Fruit fly (Drosophila melanogaster) whole organism, wandering third instar larva: ENCODE data around the gene Gr2a.

ENCODE experiments used
- Abd-B ChIP-seq: fragments of >200 bp; optimal IDR thresholded peaks from 2 replicates; lab custom pipeline; 2017; ENCODE audit warnings: missing biosample characterization, missing genetic modification characterization
- CG32264 ChIP-seq: fragments of 200-800 bp; sonication (Bioruptor generic); optimal IDR thresholded peaks from 2 replicates; lab custom pipeline; 2016; ENCODE audit warnings: missing biosample characterization, missing genetic modification characterization
- CG9705 ChIP-seq: fragments of 200-800 bp; sonication (Bioruptor generic); optimal IDR thresholded peaks from 2 replicates; lab custom pipeline; 2018; ENCODE audit warnings: missing biosample characterization, mild to moderate bottlenecking, missing genetic modification characterization
- CrebA ChIP-seq: fragments of 200-800 bp; sonication (Bioruptor generic); optimal IDR thresholded peaks from 2 replicates; lab custom pipeline; 2016; ENCODE audit warnings: missing biosample characterization, mild to moderate bottlenecking, missing genetic modification characterization, borderline replicate concordance
- Dfd ChIP-seq: fragments of >200 bp; optimal IDR thresholded peaks from 2 replicates; lab custom pipeline; 2017; ENCODE audit warnings: missing biosample characterization, missing genetic modification characterization
- Dif ChIP-seq: fragments of 200-275, 200-300 bp; sonication (Bioruptor generic); optimal IDR thresholded peaks from 2 replicates; lab custom pipeline; 2018; ENCODE audit warnings: missing biosample characterization, missing genetic modification characterization; ENCODE audit not compliant: partially characterized antibody
- GATAd ChIP-seq: sonication (Bioruptor generic); optimal IDR thresholded peaks from 2 replicates; lab custom pipeline; 2016; ENCODE audit warnings: missing biosample characterization, missing genetic modification characterization
- HLH106 ChIP-seq: fragments of 200-800 bp; optimal IDR thresholded peaks from 3 replicates; lab custom pipeline; 2019; ENCODE audit warnings: missing biosample characterization, mild to moderate bottlenecking, missing genetic modification characterization, moderate library complexity
- Hnf4 ChIP-seq: fragments of 200-800 bp; sonication (Bioruptor generic); optimal IDR thresholded peaks from 2 replicates; lab custom pipeline; 2016; ENCODE audit warnings: missing biosample characterization, mild to moderate bottlenecking, missing genetic modification characterization
- Hr78 ChIP-seq: fragments of >200 bp; optimal IDR thresholded peaks from 2 replicates; lab custom pipeline; 2017; ENCODE audit warnings: missing biosample characterization, missing genetic modification characterization
- Jra ChIP-seq: sonication (Bioruptor generic); optimal IDR thresholded peaks from 2 replicates; lab custom pipeline; 2016; ENCODE audit warnings: missing biosample characterization, missing genetic modification characterization
- Mio ChIP-seq: sonication (Bioruptor generic); optimal IDR thresholded peaks from 2 replicates; lab custom pipeline; 2016; ENCODE audit warnings: missing biosample characterization, missing genetic modification characterization
- Myc ChIP-seq: fragments of >200 bp; optimal IDR thresholded peaks from 2 replicates; lab custom pipeline; 2017
- N ChIP-seq: fragments of >200 bp; optimal IDR thresholded peaks from 2 replicates; lab custom pipeline; 2018; ENCODE audit warnings: missing biosample characterization, missing external identifiers, missing genetic modification characterization
- OdsH ChIP-seq: fragments of 200-800 bp; sonication (Bioruptor generic); optimal IDR thresholded peaks from 2 replicates; lab custom pipeline; 2016; ENCODE audit warnings: missing biosample characterization, mild to moderate bottlenecking, missing genetic modification characterization
- Rel ChIP-seq, 2 experiments: fragments of 200-800 bp; sonication (Bioruptor generic) in 1 of 2; optimal IDR thresholded peaks; 2 replicates in 1 of 2; 3 replicates in 1 of 2; lab custom pipeline; 2016 to 2019; ENCODE audit warnings: mild to moderate bottlenecking in 2 of 2, missing biosample characterization in 2 of 2, missing genetic modification characterization in 2 of 2, moderate library complexity in 1 of 2
- Vsx2 ChIP-seq: fragments of 200-300, 225-300 bp; sonication (Bioruptor generic); optimal IDR thresholded peaks from 2 replicates; lab custom pipeline; 2018; ENCODE audit warnings: missing biosample characterization, missing genetic modification characterization; ENCODE audit not compliant: partially characterized antibody
- br ChIP-seq: fragments of 200-800 bp; sonication (Bioruptor generic); optimal IDR thresholded peaks from 2 replicates; lab custom pipeline; 2016; ENCODE audit warnings: missing biosample characterization, missing genetic modification characterization
- dl ChIP-seq, 2 experiments: fragments of 175-275, 200-275 bp in 1 of 2; fragments of 200-275 bp in 1 of 2; sonication (Bioruptor generic); optimal IDR thresholded peaks; lab custom pipeline; 2018; ENCODE audit warnings: mild to moderate bottlenecking in 2 of 2, missing biosample characterization in 2 of 2, missing genetic modification characterization in 2 of 2, moderate library complexity in 2 of 2; ENCODE audit not compliant: partially characterized antibody in 2 of 2, insufficient read depth in 1 of 2
- dmrt93B ChIP-seq: fragments of 200-800 bp; sonication (Bioruptor generic); optimal IDR thresholded peaks from 2 replicates; lab custom pipeline; 2018; ENCODE audit warnings: missing biosample characterization, mild to moderate bottlenecking, missing genetic modification characterization
- dsf ChIP-seq: sonication (Bioruptor generic); optimal IDR thresholded peaks from 2 replicates; lab custom pipeline; 2016; ENCODE audit warnings: missing biosample characterization, missing genetic modification characterization, borderline replicate concordance
- ey ChIP-seq: fragments of 200-800 bp; sonication (Bioruptor generic); optimal IDR thresholded peaks from 2 replicates; lab custom pipeline; 2016; ENCODE audit warnings: missing biosample characterization, missing genetic modification characterization
- foxo ChIP-seq, 2 experiments: fragments of 200-800 bp; sonication (Bioruptor generic); optimal IDR thresholded peaks; 2 replicates in 1 of 2; 3 replicates in 1 of 2; lab custom pipeline; 2016 to 2017; ENCODE audit warnings: missing biosample characterization in 2 of 2, missing genetic modification characterization in 2 of 2
- fru ChIP-seq: fragments of 200-800 bp; sonication (Bioruptor generic); optimal IDR thresholded peaks from 3 replicates; lab custom pipeline; 2016; ENCODE audit warnings: missing biosample characterization, mild to moderate bottlenecking, missing genetic modification characterization
- h ChIP-seq: fragments of 200-800 bp; sonication (Bioruptor generic); optimal IDR thresholded peaks from 3 replicates; lab custom pipeline; 2016; ENCODE audit warnings: missing biosample characterization, mild to moderate bottlenecking, missing genetic modification characterization
- pan ChIP-seq: fragments of >200 bp; optimal IDR thresholded peaks from 2 replicates; lab custom pipeline; 2017
- psq ChIP-seq: fragments of 200-800 bp; sonication (Bioruptor generic); optimal IDR thresholded peaks from 3 replicates; lab custom pipeline; 2017; ENCODE audit warnings: missing biosample characterization, mild to moderate bottlenecking, missing genetic modification characterization, moderate library complexity
- rgr ChIP-seq: fragments of 200-800 bp; sonication (Bioruptor generic); optimal IDR thresholded peaks from 3 replicates; lab custom pipeline; 2016; ENCODE audit warnings: missing biosample characterization, mild to moderate bottlenecking, missing genetic modification characterization
- sage ChIP-seq: fragments of 200-800 bp; sonication (Bioruptor generic); optimal IDR thresholded peaks from 2 replicates; lab custom pipeline; 2016; ENCODE audit warnings: missing biosample characterization, mild to moderate bottlenecking, missing genetic modification characterization
- tai ChIP-seq: sonication (Bioruptor generic); optimal IDR thresholded peaks from 2 replicates; lab custom pipeline; 2016; ENCODE audit warnings: missing biosample characterization, missing genetic modification characterization
- usp ChIP-seq: fragments of >200 bp; optimal IDR thresholded peaks from 2 replicates; lab custom pipeline; 2017; ENCODE audit warnings: missing biosample characterization, missing genetic modification characterization
- woc ChIP-seq: sonication (Bioruptor generic); optimal IDR thresholded peaks from 2 replicates; lab custom pipeline; 2016; ENCODE audit warnings: missing biosample characterization, mild to moderate bottlenecking, missing genetic modification characterization

The Gr2a gene

dm6 chrX:1464033-1464432, 11.8 kb downstream of the Gr2a start, which contains the start of gene Ns3:
TSS of gene Ns3 (minus strand) at chrX:1464220.
- TF ChIP-seq Dfd (GFP tag; lab: Kevin White, UChicago) (no peak), GATAd (no peak), fru (GFP tag; lab: Kevin White, UChicago) (no peak), Jra (GFP tag; lab: Kevin White, UChicago) (no peak), rgr (GFP tag; lab: Kevin White, UChicago) (no peak), dsf (no peak), pan (lab: Kevin White, UChicago) (no peak)

dm6 chrX:1465707-1466504, 13.7 kb downstream of the Gr2a start, which contains the start of the genes O-fut2 and CG14777:
TSS of gene O-fut2 (minus strand) at chrX:1465996.
TSS of gene CG14777 (plus strand) at chrX:1466134.
- peak; percentile 66 for TF ChIP-seq ey
- TF ChIP-seq br (GFP tag; lab: Kevin White, UChicago), result no peak
- TF ChIP-seq Abd-B, result no peak
- no peak for TF ChIP-seq Mio (GFP tag; lab: Kevin White, UChicago)
- TF ChIP-seq CG32264, result no peak
- TF ChIP-seq Myc (lab: Kevin White, UChicago), result no peak
- TF ChIP-seq Hr78 (GFP tag; lab: Kevin White, UChicago), result no peak
- TF ChIP-seq OdsH (GFP tag; lab: Kevin White, UChicago), result peak; percentile 35
- TF ChIP-seq HLH106, result peak; percentile 4
- no peak for TF ChIP-seq tai (GFP tag; lab: Kevin White, UChicago)
- peak; percentile 44 for TF ChIP-seq psq (GFP tag; lab: Kevin White, UChicago)
- TF ChIP-seq usp, result no peak
- no peak for TF ChIP-seq woc (GFP tag; lab: Kevin White, UChicago)
- peak; percentile 47 for TF ChIP-seq rgr (GFP tag; lab: Kevin White, UChicago)
- TF ChIP-seq CrebA, result no peak
- peak; percentile 30 for TF ChIP-seq h (GFP tag; lab: Kevin White, UChicago)
- TF ChIP-seq Jra (GFP tag; lab: Kevin White, UChicago), result no peak
- TF ChIP-seq pan (lab: Kevin White, UChicago), result no peak
- peak; percentile 37 for TF ChIP-seq fru (GFP tag; lab: Kevin White, UChicago)

dm6 chrX:1466505-1467381, 14.5 kb downstream of the Gr2a start:
- TF ChIP-seq h (GFP tag; lab: Kevin White, UChicago) (peak; percentile 4), Mio (GFP tag; lab: Kevin White, UChicago) (no peak), Rel (GFP tag; optimal IDR thresholded peaks at IDR 0.05; lab: Kevin White, UChicago) (no peak), Rel (tag; optimal IDR thresholded peaks at IDR 0.05; lab: Kevin White, UChicago) (peak; percentile 51)
- TF ChIP-seq, all 38 proteins: peak for 2

- TF ChIP-seq CG9705 (GFP tag; lab: Kevin White, UChicago) (no peak), GATAd (no peak), tai (GFP tag; lab: Kevin White, UChicago) (no peak), CG32264 (no peak), dmrt93B (GFP tag; lab: Kevin White, UChicago) (no peak), sage (GFP tag; lab: Kevin White, UChicago) (no peak), foxo (GFP tag; optimal IDR thresholded peaks at IDR 0.05; lab: Kevin White, UChicago) (no peak), Hr78 (GFP tag; lab: Kevin White, UChicago) (no peak), fru (GFP tag; lab: Kevin White, UChicago) (no peak), Abd-B (no peak), br (GFP tag; lab: Kevin White, UChicago) (no peak), Hnf4 (GFP tag; lab: Kevin White, UChicago) (no peak), Mio (GFP tag; lab: Kevin White, UChicago) (no peak), Jra (GFP tag; lab: Kevin White, UChicago) (no peak), ey (no peak)
Measured at dm6 chrX:1467382-1467592, 15.1 kb downstream of the Gr2a start, which contains the start of gene CG14778. TSS of gene CG14778 (plus strand) at chrX:1467493.

DNA sequence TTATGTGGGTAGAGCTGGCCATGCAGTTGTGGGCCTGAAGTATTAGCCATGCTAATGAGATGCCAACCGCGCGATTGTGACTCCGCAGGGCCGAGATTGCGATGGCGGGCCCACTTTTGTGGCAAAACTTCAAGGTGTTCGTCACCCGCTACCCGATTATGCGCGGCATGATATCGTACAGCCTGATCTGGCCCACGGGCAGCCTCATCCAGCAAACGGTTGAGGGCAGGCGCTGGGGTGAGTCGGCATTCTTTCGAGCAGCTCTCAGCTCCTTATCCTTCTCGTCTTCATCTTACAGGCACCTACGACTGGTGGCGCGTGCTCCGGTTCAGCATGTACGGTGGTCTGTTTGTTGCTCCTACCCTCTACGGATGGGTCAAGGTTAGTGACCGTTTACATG, 17.5 kb downstream of the Gr2a start, which contains the start of gene CG32808:
Gene CG32808 (minus strand): TSS at position 101 of the 400 bp plus-strand sequence.
- TF ChIP-seq fru (GFP tag; lab: Kevin White, UChicago) (no peak), Vsx2 (no peak), Abd-B (no peak), dsf (no peak), Hr78 (GFP tag; lab: Kevin White, UChicago) (no peak), Mio (GFP tag; lab: Kevin White, UChicago) (no peak), CG32264 (no peak), sage (GFP tag; lab: Kevin White, UChicago) (no peak), tai (GFP tag; lab: Kevin White, UChicago) (no peak), h (GFP tag; lab: Kevin White, UChicago) (no peak), Rel (GFP tag; optimal IDR thresholded peaks at IDR 0.05; lab: Kevin White, UChicago) (no peak), Rel (tag; optimal IDR thresholded peaks at IDR 0.05; lab: Kevin White, UChicago) (no peak), dl (GFP tag; optimal IDR thresholded peaks at IDR 0.05; lab: Kevin White, UChicago; ENCODE audit: insufficient read depth in 1 of 2, partially characterized antibody in 2 of 2) (no peak), N (GFP tag; lab: Kevin White, UChicago) (no peak), Dif (GFP tag; lab: Kevin White, UChicago) (no peak), woc (GFP tag; lab: Kevin White, UChicago) (no peak), Jra (GFP tag; lab: Kevin White, UChicago) (no peak), OdsH (GFP tag; lab: Kevin White, UChicago) (no peak)
